Fruit fly (Drosophila melanogaster) whole organism, adult: ENCODE measurements around the gene CG34125.
A peak's percentile ranks its signal among the peaks of the same experiment; 100 is the strongest.

Experiments
- CG14711 ChIP-seq: fragments of 200-800 bp; sonication (Bioruptor generic); optimal IDR thresholded peaks from 2 replicates; lab custom pipeline; 2018; ENCODE audit warnings: missing biosample characterization, mild to moderate bottlenecking, missing genetic modification characterization, moderate library complexity
- CG1620 ChIP-seq: fragments of 200-800 bp; sonication (Bioruptor generic); optimal IDR thresholded peaks from 2 replicates; lab custom pipeline; 2016; ENCODE audit warnings: missing biosample characterization, missing genetic modification characterization
- CG5204 ChIP-seq: fragments of 200-800 bp; sonication (Bioruptor generic); optimal IDR thresholded peaks from 2 replicates; lab custom pipeline; 2016; ENCODE audit warnings: missing biosample characterization, missing genetic modification characterization
- CG7045 ChIP-seq: fragments of 200-800 bp; sonication (Bioruptor generic); optimal IDR thresholded peaks from 2 replicates; lab custom pipeline; 2017; ENCODE audit warnings: missing biosample characterization, mild to moderate bottlenecking, missing genetic modification characterization
- CG7101 ChIP-seq: fragments of 200-800 bp; sonication (Bioruptor generic); optimal IDR thresholded peaks from 2 replicates; lab custom pipeline; 2018; ENCODE audit warnings: missing biosample characterization, mild to moderate bottlenecking, missing genetic modification characterization, moderate library complexity
- Clk ChIP-seq: fragments of 200-800 bp; sonication (Bioruptor generic); optimal IDR thresholded peaks from 2 replicates; lab custom pipeline; 2017; ENCODE audit warnings: missing biosample characterization, missing genetic modification characterization
- bab1 ChIP-seq: fragments of 200-800 bp; sonication (Bioruptor generic); optimal IDR thresholded peaks from 3 replicates; lab custom pipeline; 2019; ENCODE audit warnings: missing biosample characterization, mild to moderate bottlenecking, missing genetic modification characterization, moderate library complexity
- kay ChIP-seq: fragments of 200-800 bp; sonication (Bioruptor generic); peaks from one replicate; lab custom pipeline; 2016; ENCODE audit warnings: missing biosample characterization, missing genetic modification characterization, borderline replicate concordance
- ovo ChIP-seq: fragments of 200-800 bp; sonication (Bioruptor generic); optimal IDR thresholded peaks from 2 replicates; lab custom pipeline; 2016; ENCODE audit warnings: missing biosample characterization, missing genetic modification characterization

dm6 chr2L:4971329-4971798, 5.9 kb downstream of the CG34125 start, which contains the start of gene CG14043:
- no peak for TF ChIP-seq CG7045
- peak; percentile 50 for TF ChIP-seq CG1620 (GFP tag; lab: Kevin White, UChicago)
- TF ChIP-seq ovo: no peak
- TF ChIP-seq CG5204 (GFP tag; lab: Kevin White, UChicago): no peak
- peak; percentile 25 for TF ChIP-seq CG7101 (tag; lab: Kevin White, UChicago)
- no peak for TF ChIP-seq Clk (GFP tag; lab: Kevin White, UChicago)
- TF ChIP-seq kay (GFP tag; lab: Kevin White, UChicago): no peak
- peak; percentile 74 for TF ChIP-seq bab1 (GFP tag; lab: Kevin White, UChicago)
- TF ChIP-seq CG14711 (tag; lab: Kevin White, UChicago): peak; percentile 66
